Worm (Caenorhabditis elegans) whole organism, young adult: Measurements from ENCODE around the gene tag-343.
A peak's percentile ranks its signal among the peaks of the same experiment; 100 is the strongest.

Source experiments
- B0261.1 ChIP-seq: sonication (generic microtip); optimal IDR thresholded peaks from 2 replicates; lab custom pipeline; 2016; ENCODE audit warnings: mild to moderate bottlenecking, missing genetic modification characterization, moderate library complexity, missing compliant biosample characterization
- C17E4.6 ChIP-seq: fragments of 200-800 bp; sonication (Bioruptor generic); IDR thresholded peaks from 2 replicates; pipeline ENCODE4 v1.3.6; 2022; ENCODE audit warnings: missing genetic modification reagents, missing genetic modification characterization, missing compliant biosample characterization
- D2030.7 ChIP-seq: fragments of 200-800 bp; sonication (Bioruptor generic); IDR thresholded peaks from 2 replicates; pipeline ENCODE4 v1.3.6; 2022; ENCODE audit warnings: missing genetic modification reagents, missing genetic modification characterization, missing compliant biosample characterization
- F10E7.11 ChIP-seq: sonication (generic microtip); optimal IDR thresholded peaks from 2 replicates; lab custom pipeline; 2017; ENCODE audit warnings: mild to moderate bottlenecking, missing genetic modification characterization, moderate library complexity, missing compliant biosample characterization
- F39B2.1 ChIP-seq: fragments of 200-800 bp; sonication (Bioruptor generic); IDR thresholded peaks from 2 replicates; pipeline ENCODE4 v1.3.6; 2022; ENCODE audit warnings: missing genetic modification reagents, missing genetic modification characterization, missing compliant biosample characterization
- F52B5.7 ChIP-seq: sonication (generic microtip); optimal IDR thresholded peaks from 2 replicates; lab custom pipeline; 2016; ENCODE audit warnings: mild to moderate bottlenecking, missing genetic modification characterization, missing compliant biosample characterization
- F55B11.4 ChIP-seq: sonication (generic microtip); optimal IDR thresholded peaks from 2 replicates; lab custom pipeline; 2016; ENCODE audit warnings: missing compliant biosample characterization, missing genetic modification characterization, borderline replicate concordance; ENCODE audit not compliant: insufficient read depth
- K12H6.12 ChIP-seq: fragments of 200-800 bp; sonication (Bioruptor generic); optimal IDR thresholded peaks from 2 replicates; lab custom pipeline; 2018; ENCODE audit warnings: mild to moderate bottlenecking, missing genetic modification characterization, missing compliant biosample characterization
- Y53G8AR.9 ChIP-seq: fragments of 200-800 bp; sonication (Bioruptor generic); conservative IDR thresholded peaks from 2 replicates; pipeline ENCODE4 v1.3.6; 2022; ENCODE audit warnings: missing genetic modification reagents, missing genetic modification characterization, missing compliant biosample characterization
- Y56A3A.18 ChIP-seq: fragments of 200-800 bp; sonication (Bioruptor generic); IDR thresholded peaks from 2 replicates; pipeline ENCODE4 v1.3.6; 2022; ENCODE audit warnings: missing genetic modification reagents, missing genetic modification characterization, missing compliant biosample characterization
- Y67H2A.10 ChIP-seq: fragments of 200-800 bp; sonication (Bioruptor generic); conservative IDR thresholded peaks from 2 replicates; pipeline ENCODE4 v1.3.6; 2022; ENCODE audit warnings: missing genetic modification reagents, missing genetic modification characterization, missing compliant biosample characterization
- akir-1 ChIP-seq: fragments of 200-800 bp; sonication (Bioruptor generic); optimal IDR thresholded peaks from 2 replicates; lab custom pipeline; 2018; ENCODE audit warnings: mild to moderate bottlenecking, missing genetic modification characterization, moderate library complexity, missing compliant biosample characterization
- aptf-2 ChIP-seq: fragments of 200-800 bp; sonication (Bioruptor generic); conservative IDR thresholded peaks from 2 replicates; pipeline ENCODE4 v1.3.6; 2022; ENCODE audit warnings: missing genetic modification reagents, missing genetic modification characterization, missing compliant biosample characterization
- aptf-3 ChIP-seq: fragments of 200-800 bp; sonication (Bioruptor generic); IDR thresholded peaks from 2 replicates; pipeline ENCODE4 v1.3.6; 2022; ENCODE audit warnings: missing genetic modification characterization, missing compliant biosample characterization
- athp-1 ChIP-seq: sonication (generic microtip); optimal IDR thresholded peaks from 2 replicates; lab custom pipeline; 2017; ENCODE audit warnings: mild to moderate bottlenecking, missing genetic modification characterization, missing compliant biosample characterization
- bed-2 ChIP-seq: fragments of 200-800 bp; sonication (Bioruptor generic); IDR thresholded peaks from 2 replicates; pipeline ENCODE4 v1.3.6; 2022; ENCODE audit warnings: missing genetic modification reagents, missing genetic modification characterization, missing compliant biosample characterization
- cebp-2 ChIP-seq: fragments of 200-800 bp; sonication (Bioruptor generic); IDR thresholded peaks from 2 replicates; pipeline ENCODE4 v1.3.6; 2022; ENCODE audit warnings: missing genetic modification characterization, missing compliant biosample characterization
- ceh-40 ChIP-seq: fragments of 200-800 bp; sonication (Bioruptor generic); IDR thresholded peaks from 2 replicates; pipeline ENCODE4 v1.3.6; 2022; ENCODE audit warnings: missing genetic modification characterization, missing compliant biosample characterization
- ceh-58 ChIP-seq: fragments of 200-800 bp; sonication (Bioruptor generic); IDR thresholded peaks from 2 replicates; pipeline ENCODE4 v1.3.6; 2022; ENCODE audit warnings: missing genetic modification characterization, missing compliant biosample characterization
- ceh-79 ChIP-seq: sonication (generic microtip); optimal IDR thresholded peaks from 2 replicates; lab custom pipeline; 2017; ENCODE audit warnings: mild to moderate bottlenecking, missing genetic modification characterization, missing compliant biosample characterization
- ceh-91 ChIP-seq: fragments of 200-800 bp; sonication (Bioruptor generic); IDR thresholded peaks from 2 replicates; pipeline ENCODE4 v1.3.6; 2022; ENCODE audit warnings: missing genetic modification reagents, missing genetic modification characterization, missing compliant biosample characterization
- die-1 ChIP-seq: sonication (generic microtip); optimal IDR thresholded peaks from 2 replicates; lab custom pipeline; 2016; ENCODE audit warnings: missing genotype, mild to moderate bottlenecking, missing genetic modification characterization, missing compliant biosample characterization
- dpff-1 ChIP-seq: sonication (generic microtip); optimal IDR thresholded peaks from 2 replicates; lab custom pipeline; 2017; ENCODE audit warnings: mild to moderate bottlenecking, missing genetic modification characterization, missing compliant biosample characterization
- efl-1 ChIP-seq: fragments of 150-350 bp; optimal IDR thresholded peaks from 2 replicates; lab custom pipeline; 2014; ENCODE audit warnings: missing biosample characterization, missing genetic modification reagents, missing genetic modification characterization
- ets-4 ChIP-seq: fragments of 200-800 bp; sonication (Bioruptor generic); optimal IDR thresholded peaks from 2 replicates; lab custom pipeline; 2018; ENCODE audit warnings: mild to moderate bottlenecking, missing genetic modification characterization, missing compliant biosample characterization
- hlh-12 ChIP-seq: sonication (generic microtip); optimal IDR thresholded peaks from 2 replicates; lab custom pipeline; 2016; ENCODE audit warnings: missing genetic modification characterization, missing compliant biosample characterization
- hmg-1.2 ChIP-seq: fragments of 200-800 bp; sonication (Bioruptor generic); IDR thresholded peaks from 2 replicates; pipeline ENCODE4 v1.3.6; 2022; ENCODE audit warnings: missing genetic modification reagents, missing genetic modification characterization, missing compliant biosample characterization
- hrde-1 ChIP-seq: sonication (generic microtip); optimal IDR thresholded peaks from 2 replicates; lab custom pipeline; 2016; ENCODE audit warnings: missing genetic modification characterization, mild to moderate bottlenecking, missing compliant biosample characterization, moderate library complexity, missing genotype, missing genetic modification reagents, borderline replicate concordance
- lin-26 ChIP-seq: fragments of 200-800 bp; sonication (Bioruptor generic); IDR thresholded peaks from 2 replicates; pipeline ENCODE4 v1.3.6; 2022; ENCODE audit warnings: missing genetic modification reagents, missing genetic modification characterization, missing compliant biosample characterization
- lin-54 ChIP-seq: fragments of 200-800 bp; sonication (Bioruptor generic); optimal IDR thresholded peaks from 2 replicates; lab custom pipeline; 2018; ENCODE audit warnings: mild to moderate bottlenecking, missing genetic modification characterization, missing compliant biosample characterization
- lsy-27 ChIP-seq: sonication (generic microtip); optimal IDR thresholded peaks from 2 replicates; lab custom pipeline; 2017; ENCODE audit warnings: missing genetic modification characterization, mild to moderate bottlenecking, missing compliant biosample characterization, antibody characterized with exemption, missing genotype, borderline replicate concordance; ENCODE audit not compliant: insufficient read depth
- madf-3 ChIP-seq: fragments of 200-800 bp; sonication (Bioruptor generic); IDR thresholded peaks from 2 replicates; pipeline ENCODE4 v1.3.6; 2022; ENCODE audit warnings: missing genetic modification reagents, missing genetic modification characterization, missing compliant biosample characterization
- nfya-2 ChIP-seq: fragments of 200-800 bp; sonication (Bioruptor generic); IDR thresholded peaks from 2 replicates; pipeline ENCODE4 v1.3.6; 2022; ENCODE audit warnings: missing genetic modification reagents, missing genetic modification characterization, missing compliant biosample characterization
- nfyb-1 ChIP-seq: fragments of 200-800 bp; sonication (Bioruptor generic); IDR thresholded peaks from 2 replicates; pipeline ENCODE4 v1.3.6; 2022; ENCODE audit warnings: missing genetic modification reagents, missing genetic modification characterization, missing compliant biosample characterization
- nhr-120 ChIP-seq: fragments of 200-800 bp; sonication (Bioruptor generic); IDR thresholded peaks from 2 replicates; pipeline ENCODE4 v1.3.6; 2022; ENCODE audit warnings: missing genetic modification characterization, missing compliant biosample characterization
- nhr-179 ChIP-seq: sonication (generic microtip); optimal IDR thresholded peaks from 2 replicates; lab custom pipeline; 2016; ENCODE audit warnings: mild to moderate bottlenecking, missing genetic modification characterization, missing compliant biosample characterization
- nhr-27 ChIP-seq: fragments of 200-800 bp; sonication (Bioruptor generic); optimal IDR thresholded peaks from 2 replicates; lab custom pipeline; 2018; ENCODE audit warnings: mild to moderate bottlenecking, missing genetic modification characterization, moderate library complexity, missing compliant biosample characterization
- nhr-80 ChIP-seq: sonication (generic microtip); optimal IDR thresholded peaks from 2 replicates; lab custom pipeline; 2016; ENCODE audit warnings: missing genetic modification characterization, missing compliant biosample characterization
- rpc-1 ChIP-seq, 2 experiments: fragments of 150-350 bp in 1 of 2; sonication (generic microtip) in 1 of 2; optimal IDR thresholded peaks; 2 replicates each; lab custom pipeline; 2014 to 2018; ENCODE audit warnings: missing biosample characterization in 1 of 2, missing genetic modification characterization in 1 of 2, missing genetic modification reagents in 1 of 2, missing genotype in 1 of 2
- snpc-3.4 ChIP-seq: sonication (generic microtip); optimal IDR thresholded peaks from 2 replicates; lab custom pipeline; 2017; ENCODE audit warnings: missing genetic modification characterization, mild to moderate bottlenecking, missing compliant biosample characterization, antibody characterized with exemption, moderate library complexity, missing genotype, missing genetic modification reagents
- somi-1 ChIP-seq: fragments of 200-800 bp; sonication (Bioruptor generic); optimal IDR thresholded peaks from 2 replicates; lab custom pipeline; 2018; ENCODE audit warnings: mild to moderate bottlenecking, missing genetic modification characterization, missing compliant biosample characterization
- tbx-9 ChIP-seq: sonication (generic microtip); optimal IDR thresholded peaks from 2 replicates; lab custom pipeline; 2016; ENCODE audit warnings: borderline replicate concordance, missing genetic modification characterization, inconsistent platforms, missing compliant biosample characterization
- tlf-1 ChIP-seq: fragments of 200-800 bp; sonication (Bioruptor generic); optimal IDR thresholded peaks from 2 replicates; lab custom pipeline; 2018; ENCODE audit warnings: mild to moderate bottlenecking, missing genetic modification characterization, missing compliant biosample characterization
- ztf-18 ChIP-seq: sonication (generic microtip); optimal IDR thresholded peaks from 2 replicates; lab custom pipeline; 2016; ENCODE audit warnings: missing genotype, mild to moderate bottlenecking, missing genetic modification characterization, missing compliant biosample characterization
- ztf-22 ChIP-seq: fragments of 200-800 bp; sonication (Bioruptor generic); optimal IDR thresholded peaks from 2 replicates; lab custom pipeline; 2018; ENCODE audit warnings: mild to moderate bottlenecking, missing genetic modification characterization, moderate library complexity, missing compliant biosample characterization
- ztf-25 ChIP-seq: fragments of 200-800 bp; sonication (Bioruptor generic); IDR thresholded peaks from 2 replicates; pipeline ENCODE4 v1.3.6; 2022; ENCODE audit warnings: missing genetic modification reagents, missing genetic modification characterization, missing compliant biosample characterization
- ztf-3 ChIP-seq: fragments of 200-800 bp; sonication (Bioruptor generic); optimal IDR thresholded peaks from 2 replicates; lab custom pipeline; 2018; ENCODE audit warnings: mild to moderate bottlenecking, missing genetic modification characterization, missing compliant biosample characterization

tag-343 gene

ce11 chrX:16634708-16635107, 39.8 kb downstream of the tag-343 start (continued):
- TF ChIP-seq nfya-2 (GFP tag; lab: Robert Waterston, UW) (no peak), ets-4 (GFP tag; lab: Kevin White, UChicago) (peak; percentile 5), ceh-58 (no peak), lin-54 (GFP tag; lab: Kevin White, UChicago) (peak; percentile 38), bed-2 (no peak), cebp-2 (GFP tag; lab: Robert Waterston, UW) (0 out of 2 replicates have a peak, but pooled peaks have one; percentile 78), ztf-3 (GFP tag; lab: Kevin White, UChicago) (peak; percentile 10), Y67H2A.10 (GFP tag; lab: Robert Waterston, UW) (no peak), die-1 (tag; lab: Kevin White, UChicago) (peak; percentile 85), Y56A3A.18 (GFP tag; lab: Robert Waterston, UW) (peak; percentile 84), efl-1 (GFP tag; lab: Kevin White, UChicago) (no peak), ztf-25 (GFP tag; lab: Robert Waterston, UW) (peak; percentile 81), nhr-120 (GFP tag; lab: Robert Waterston, UW) (no peak), hrde-1 (peak; percentile 30), ceh-91 (GFP tag; lab: Robert Waterston, UW) (no peak), ceh-40 (GFP tag; lab: Robert Waterston, UW) (0 out of 2 replicates have a peak, but pooled peaks have one; percentile 29), K12H6.12 (peak; percentile 61), lsy-27 (tag; lab: Kevin White, UChicago) (peak; percentile 54), lin-26 (GFP tag; lab: Robert Waterston, UW) (peak; percentile 90), akir-1 (GFP tag; lab: Kevin White, UChicago) (peak; percentile 21), B0261.1 (peak; percentile 98), rpc-1 (optimal IDR thresholded peaks at IDR 0.05; lab: Kevin White, UChicago) (peak; percentile 84), rpc-1 (tag; optimal IDR thresholded peaks at IDR 0.05; lab: Kevin White, UChicago) (peak; percentile 88), aptf-3 (GFP tag; lab: Robert Waterston, UW) (no peak), nhr-27 (no peak), tlf-1 (GFP tag; lab: Kevin White, UChicago) (peak; percentile 33), F52B5.7 (tag; lab: Kevin White, UChicago) (peak; percentile 60), hlh-12 (tag; lab: Kevin White, UChicago) (no peak), tbx-9 (tag; lab: Kevin White, UChicago) (no peak), dpff-1 (tag; lab: Kevin White, UChicago) (no peak), nfyb-1 (GFP tag; lab: Robert Waterston, UW) (peak; percentile 82), F39B2.1 (GFP tag; lab: Robert Waterston, UW) (no peak), ceh-79 (tag; lab: Kevin White, UChicago) (peak; percentile 22), F55B11.4 (tag; lab: Kevin White, UChicago) (no peak), C17E4.6 (GFP tag; lab: Robert Waterston, UW) (peak; percentile 58; the same call in 1 of the 2 replicates), athp-1 (tag; lab: Kevin White, UChicago) (peak; percentile 58), madf-3 (GFP tag; lab: Robert Waterston, UW) (no peak), nhr-80 (tag; lab: Kevin White, UChicago) (peak; percentile 36), Y53G8AR.9 (GFP tag; lab: Robert Waterston, UW) (no peak), nhr-179 (tag; lab: Kevin White, UChicago) (peak; percentile 30), hmg-1.2 (GFP tag; lab: Robert Waterston, UW) (peak; percentile 86), D2030.7 (GFP tag; lab: Robert Waterston, UW) (peak; percentile 88), ztf-18 (tag; lab: Kevin White, UChicago) (peak; percentile 47), aptf-2 (GFP tag; lab: Robert Waterston, UW) (0 out of 2 replicates have a peak, but pooled peaks have one; percentile 12), F10E7.11 (tag; lab: Kevin White, UChicago) (no peak), somi-1 (GFP tag; lab: Kevin White, UChicago) (peak; percentile 46), ztf-22 (GFP tag; lab: Kevin White, UChicago) (peak; percentile 49), snpc-3.4 (peak; percentile 55)
